Fruit fly (Drosophila melanogaster): ENCODE measurements around the gene alphaSnap.
A peak's percentile ranks its signal among the peaks of the same experiment; 100 is the strongest.

DNA sequence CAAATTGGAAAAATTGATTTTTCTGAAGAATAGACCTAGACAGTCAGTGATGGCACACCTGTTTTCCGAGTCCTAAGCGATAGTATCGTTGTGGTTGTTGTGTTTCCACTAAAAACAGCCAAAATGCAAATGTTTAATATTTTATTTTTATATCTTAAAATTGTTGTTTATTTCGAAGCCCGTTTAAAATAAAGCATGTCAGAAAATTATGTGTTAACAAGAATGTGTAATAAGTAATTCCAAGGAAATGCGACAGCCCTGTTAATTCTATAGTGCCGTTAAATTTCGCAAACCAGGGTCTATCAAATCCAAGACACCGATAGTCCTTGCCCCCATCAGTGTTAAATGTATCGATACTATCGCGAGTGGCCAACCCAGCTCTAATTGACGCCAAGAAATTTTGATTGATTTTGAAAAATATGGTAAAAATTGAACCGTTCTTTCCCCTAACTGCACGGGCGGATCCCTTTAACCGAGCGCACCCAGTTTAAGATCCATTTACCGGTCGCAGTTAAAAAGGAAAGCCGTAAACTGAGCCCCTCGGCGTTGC lies 11.3 kb upstream of the alphaSnap start, which contains the start of gene Pex23:
- TF ChIP-seq CG8478 (optimal IDR thresholded peaks at IDR 0.05) (no peak), CTCF (optimal IDR thresholded peaks at IDR 0.05) (peak in 1 of 2 experiments; percentile 38)
